Fruit fly (Drosophila melanogaster): ENCODE measurements around the gene chico.

The chico gene

dm6 chr2L:10251592-10251991 is 4.7 kb upstream of the chico start, which contains the start of gene Ror:
Gene Ror, plus strand, starts transcription at chr2L:10251843.
- TF ChIP-seq dmrt93B (GFP tag; optimal IDR thresholded peaks at IDR 0.05) (no peak), dl (GFP tag; optimal IDR thresholded peaks at IDR 0.05; ENCODE audit: insufficient read depth in 1 of 2, partially characterized antibody in 2 of 2) (no peak), N (GFP tag; optimal IDR thresholded peaks at IDR 0.05) (no peak), Hr83 (GFP tag; optimal IDR thresholded peaks at IDR 0.05; ENCODE audit: poor library complexity, severe bottlenecking) (no peak), h (GFP tag; optimal IDR thresholded peaks at IDR 0.05) (no peak), Hnf4 (GFP tag; optimal IDR thresholded peaks at IDR 0.05) (no peak), rgr (GFP tag; optimal IDR thresholded peaks at IDR 0.05) (no peak), br (GFP tag; optimal IDR thresholded peaks at IDR 0.05) (no peak), Hr78 (GFP tag; optimal IDR thresholded peaks at IDR 0.05) (no peak), psq (GFP tag; optimal IDR thresholded peaks at IDR 0.05) (no peak), sage (GFP tag; optimal IDR thresholded peaks at IDR 0.05) (no peak), fru (GFP tag; optimal IDR thresholded peaks at IDR 0.05) (no peak), CG9705 (GFP tag; optimal IDR thresholded peaks at IDR 0.05) (no peak), jim (GFP tag; optimal IDR thresholded peaks at IDR 0.05) (no peak), ey (GFP tag; optimal IDR thresholded peaks at IDR 0.05) (no peak), lola (GFP tag; optimal IDR thresholded peaks at IDR 0.05) (no peak)

- peak; percentile 71 for TF ChIP-seq jim (GFP tag; optimal IDR thresholded peaks at IDR 0.05)
- no peak for TF ChIP-seq sv (GFP tag; optimal IDR thresholded peaks at IDR 0.05)
- no peak for TF ChIP-seq Hr83 (GFP tag; optimal IDR thresholded peaks at IDR 0.05; ENCODE audit: poor library complexity, severe bottlenecking)
- TF ChIP-seq tai (GFP tag; optimal IDR thresholded peaks at IDR 0.05): peak; percentile 60
- no peak for TF ChIP-seq dsf (GFP tag; optimal IDR thresholded peaks at IDR 0.05; ENCODE audit: borderline replicate concordance)
- no peak for TF ChIP-seq Sp1 (GFP tag; optimal IDR thresholded peaks at IDR 0.05)
- no peak for TF ChIP-seq fru (GFP tag; optimal IDR thresholded peaks at IDR 0.05)
- no peak for TF ChIP-seq Dif (GFP tag; optimal IDR thresholded peaks at IDR 0.05; ENCODE audit: partially characterized antibody)
- TF ChIP-seq Abd-B (GFP tag; optimal IDR thresholded peaks at IDR 0.05): no peak
- no peak for TF ChIP-seq Myc (optimal IDR thresholded peaks at IDR 0.05)
- TF ChIP-seq Jra (GFP tag; optimal IDR thresholded peaks at IDR 0.05): peak; percentile 32
- TF ChIP-seq Vsx2 (GFP tag; optimal IDR thresholded peaks at IDR 0.05; ENCODE audit: partially characterized antibody): no peak
These were observed 3.6 kb upstream of the chico start, which contains the start of the genes bsk and CG31717 for dm6 chr2L:10250441-10250847. Gene bsk, minus strand, starts transcription at chr2L:10250501. Gene CG31717, plus strand, starts transcription at chr2L:10250737.

dm6 chr2L:10249655-10250202 is 2.9 kb upstream of the chico start:
- TF ChIP-seq sage (GFP tag; optimal IDR thresholded peaks at IDR 0.05) (no peak), CG9705 (GFP tag; optimal IDR thresholded peaks at IDR 0.05) (no peak), pan (optimal IDR thresholded peaks at IDR 0.05) (no peak), brk (GFP tag; optimal IDR thresholded peaks at IDR 0.05) (no peak), Myc (optimal IDR thresholded peaks at IDR 0.05) (no peak), Rel (GFP tag; optimal IDR thresholded peaks at IDR 0.05) (no peak), Rel (tag; optimal IDR thresholded peaks at IDR 0.05) (peak; percentile 7), dsf (GFP tag; optimal IDR thresholded peaks at IDR 0.05; ENCODE audit: borderline replicate concordance) (no peak), Hr78 (GFP tag; optimal IDR thresholded peaks at IDR 0.05) (no peak), Sp1 (GFP tag; optimal IDR thresholded peaks at IDR 0.05) (no peak)

- TF ChIP-seq Hnf4 (GFP tag; optimal IDR thresholded peaks at IDR 0.05): peak; percentile 1
- TF ChIP-seq Hr83 (GFP tag; optimal IDR thresholded peaks at IDR 0.05; ENCODE audit: poor library complexity, severe bottlenecking): no peak
- no peak for TF ChIP-seq HLH106 (tag; optimal IDR thresholded peaks at IDR 0.05)
- TF ChIP-seq sv (GFP tag; optimal IDR thresholded peaks at IDR 0.05): no peak
- TF ChIP-seq fru (GFP tag; optimal IDR thresholded peaks at IDR 0.05): no peak
- no peak for TF ChIP-seq rgr (GFP tag; optimal IDR thresholded peaks at IDR 0.05)
- no peak for TF ChIP-seq GATAd (GFP tag; optimal IDR thresholded peaks at IDR 0.05)
- no peak for TF ChIP-seq Myc (optimal IDR thresholded peaks at IDR 0.05)
- TF ChIP-seq CrebA (GFP tag; optimal IDR thresholded peaks at IDR 0.05; ENCODE audit: borderline replicate concordance): no peak
- no peak for TF ChIP-seq Sp1 (GFP tag; optimal IDR thresholded peaks at IDR 0.05)
- peak; percentile 76 for TF ChIP-seq woc (GFP tag; optimal IDR thresholded peaks at IDR 0.05)
- no peak for TF ChIP-seq jim (GFP tag; optimal IDR thresholded peaks at IDR 0.05)
These were observed 7.9 kb downstream of the chico start, which contains the start of gene me31B for dm6 chr2L:10238726-10239652. Gene me31B, plus strand, starts transcription at chr2L:10239341.
